Worm (Caenorhabditis elegans): ENCODE data around the gene C27A2.7.

- peak; percentile 36 for TF ChIP-seq pha-4 (tag; optimal IDR thresholded peaks at IDR 0.05)
- peak; percentile 64 for TF ChIP-seq lin-13 (tag; optimal IDR thresholded peaks at IDR 0.05)
These were observed 33.9 kb upstream of the C27A2.7 start for ce11 chrII:5105020-5105419.
